Worm (Caenorhabditis elegans): ENCODE measurements around the gene hrde-1.

- TF ChIP-seq flt-1 (GFP tag; IDR thresholded peaks at IDR 0.05) (no peak), ztf-29 (GFP tag; IDR thresholded peaks at IDR 0.05) (no peak)
Observed at ce11 chrIII:4164071-4164470, 11.9 kb downstream of the hrde-1 start, which contains the start of gene C16C10.8.
